Worm (Caenorhabditis elegans) whole organism, mixed stage, embryonic: ENCODE measurements around the gene kel-8.

Experiments used
- bed-3 ChIP-seq: fragments of 200-800 bp; sonication (Bioruptor generic); optimal IDR thresholded peaks from 3 replicates; lab custom pipeline; 2018; ENCODE audit warnings: mild to moderate bottlenecking, missing genetic modification characterization, moderate library complexity, missing compliant biosample characterization
- blmp-1 ChIP-seq: fragments of 150-350 bp; optimal IDR thresholded peaks from 2 replicates; lab custom pipeline; 2014; ENCODE audit warnings: missing biosample characterization, missing genetic modification characterization
- ceh-83 ChIP-seq: fragments of 200-800 bp; sonication (Bioruptor generic); optimal IDR thresholded peaks from 2 replicates; lab custom pipeline; 2018; ENCODE audit warnings: mild to moderate bottlenecking, missing genetic modification characterization, missing compliant biosample characterization
- ces-1 ChIP-seq: fragments of 150-350 bp; optimal IDR thresholded peaks from 2 replicates; lab custom pipeline; 2014; ENCODE audit warnings: missing biosample characterization, missing genetic modification reagents, missing genetic modification characterization
- cnd-1 ChIP-seq: fragments of 200-800 bp; sonication (Bioruptor generic); optimal IDR thresholded peaks from 2 replicates; lab custom pipeline; 2018; ENCODE audit warnings: mild to moderate bottlenecking, missing genetic modification characterization, missing compliant biosample characterization
- mab-5 ChIP-seq: fragments of 150-350 bp; optimal IDR thresholded peaks from 2 replicates; lab custom pipeline; 2014; ENCODE audit warnings: missing biosample characterization, missing genetic modification characterization
- mls-2 ChIP-seq: sonication (generic microtip); optimal IDR thresholded peaks from 2 replicates; lab custom pipeline; 2016; ENCODE audit warnings: mild to moderate bottlenecking, missing genetic modification characterization, moderate library complexity, missing compliant biosample characterization
- nhr-28 ChIP-seq: fragments of 150-350 bp; optimal IDR thresholded peaks from 2 replicates; lab custom pipeline; 2014; ENCODE audit warnings: missing biosample characterization, missing genetic modification characterization
- pha-4 ChIP-seq: fragments of 150-350 bp; optimal IDR thresholded peaks from 2 replicates; lab custom pipeline; 2018; ENCODE audit warnings: missing biosample characterization, missing genetic modification reagents, missing genetic modification characterization
- unc-39 ChIP-seq: fragments of 150-350 bp; optimal IDR thresholded peaks from 2 replicates; lab custom pipeline; 2014; ENCODE audit warnings: missing biosample characterization, missing genetic modification characterization
- unc-62 ChIP-seq: fragments of 150-350 bp; optimal IDR thresholded peaks from 2 replicates; lab custom pipeline; 2014; ENCODE audit warnings: missing biosample characterization, missing genetic modification reagents, missing genetic modification characterization

DNA sequence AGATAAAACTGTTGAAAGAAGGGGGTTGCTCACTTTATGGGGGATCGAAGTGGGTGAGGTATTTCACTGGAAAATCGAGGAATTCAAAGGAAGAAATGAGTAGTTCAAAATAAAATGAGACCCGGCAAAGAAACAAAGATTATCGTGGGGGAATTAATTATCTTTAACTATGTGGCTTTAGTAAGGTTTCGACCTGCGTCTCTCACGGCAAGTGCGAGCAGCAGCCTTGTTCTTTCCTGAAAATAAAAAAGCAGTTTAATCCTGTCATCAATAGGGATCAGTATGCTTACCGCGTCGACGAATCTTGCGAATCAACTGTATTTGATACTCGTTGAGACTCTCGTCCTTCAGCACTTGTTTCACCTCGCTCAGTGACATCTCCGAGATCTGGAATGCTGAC is 49.4 kb upstream of the kel-8 start, which contains the start of gene srh-271:
- TF ChIP-seq blmp-1 (tag; lab: Kevin White, UChicago) (no peak), unc-39 (tag; lab: Kevin White, UChicago) (no peak), mab-5 (tag; lab: Kevin White, UChicago) (no peak), pha-4 (tag; lab: Kevin White, UChicago) (no peak), mls-2 (tag; lab: Kevin White, UChicago) (no peak), nhr-28 (tag; lab: Kevin White, UChicago) (no peak), cnd-1 (tag; lab: Kevin White, UChicago) (no peak), ceh-83 (GFP tag; lab: Kevin White, UChicago) (no peak), ces-1 (GFP tag; lab: Kevin White, UChicago) (no peak), bed-3 (GFP tag; lab: Kevin White, UChicago) (no peak), unc-62 (GFP tag; lab: Kevin White, UChicago) (no peak)
